Worm (Caenorhabditis elegans) whole organism, young adult: ENCODE results near the gene ztf-29.

ENCODE experiments used
- B0261.1 ChIP-seq: sonication (generic microtip); optimal IDR thresholded peaks from 2 replicates; lab custom pipeline; 2016; ENCODE audit warnings: mild to moderate bottlenecking, missing genetic modification characterization, moderate library complexity, missing compliant biosample characterization
- B0336.3 ChIP-seq: fragments of 200-800 bp; sonication (Bioruptor generic); IDR thresholded peaks from 2 replicates; pipeline ENCODE4 v1.3.6; 2022; ENCODE audit warnings: missing genetic modification characterization, missing compliant biosample characterization
- C06A6.2 ChIP-seq: fragments of 200-800 bp; sonication (Bioruptor generic); conservative IDR thresholded peaks from 2 replicates; pipeline ENCODE4 v1.3.6; 2022; ENCODE audit warnings: missing genetic modification characterization, missing compliant biosample characterization
- D2030.7 ChIP-seq: fragments of 200-800 bp; sonication (Bioruptor generic); IDR thresholded peaks from 2 replicates; pipeline ENCODE4 v1.3.6; 2022; ENCODE audit warnings: missing genetic modification reagents, missing genetic modification characterization, missing compliant biosample characterization
- F49E8.2 ChIP-seq: sonication (generic microtip); optimal IDR thresholded peaks from 3 replicates; lab custom pipeline; 2017; ENCODE audit warnings: missing genetic modification characterization, mild to moderate bottlenecking, missing compliant biosample characterization, antibody characterized with exemption, moderate library complexity; ENCODE audit not compliant: insufficient read depth
- K11D2.4 ChIP-seq: fragments of 200-800 bp; sonication (Bioruptor generic); IDR thresholded peaks from 2 replicates; pipeline ENCODE4 v1.3.6; 2022; ENCODE audit warnings: missing genetic modification reagents, missing genetic modification characterization, missing compliant biosample characterization
- K12H6.12 ChIP-seq: fragments of 200-800 bp; sonication (Bioruptor generic); optimal IDR thresholded peaks from 2 replicates; lab custom pipeline; 2018; ENCODE audit warnings: mild to moderate bottlenecking, missing genetic modification characterization, missing compliant biosample characterization
- T26A5.8 ChIP-seq: sonication (generic microtip); optimal IDR thresholded peaks from 2 replicates; lab custom pipeline; 2016; ENCODE audit warnings: missing genetic modification characterization, missing compliant biosample characterization
- Y53F4B.3 ChIP-seq: fragments of 200-800 bp; sonication (Bioruptor generic); IDR thresholded peaks from 2 replicates; pipeline ENCODE4 v1.3.6; 2022; ENCODE audit warnings: missing genetic modification reagents, missing genetic modification characterization, missing compliant biosample characterization
- Y56A3A.18 ChIP-seq: fragments of 200-800 bp; sonication (Bioruptor generic); IDR thresholded peaks from 2 replicates; pipeline ENCODE4 v1.3.6; 2022; ENCODE audit warnings: missing genetic modification reagents, missing genetic modification characterization, missing compliant biosample characterization
- Y79H2A.3 ChIP-seq: fragments of 200-800 bp; sonication (Bioruptor generic); conservative IDR thresholded peaks from 2 replicates; pipeline ENCODE4 v1.3.6; 2022; ENCODE audit warnings: missing genetic modification reagents, missing genetic modification characterization, missing compliant biosample characterization
- Y95B8A.8 ChIP-seq: fragments of 200-800 bp; sonication (Bioruptor generic); IDR thresholded peaks from 2 replicates; pipeline ENCODE4 v1.3.6; 2022; ENCODE audit warnings: missing genetic modification reagents, missing genetic modification characterization, missing compliant biosample characterization
- attf-3 ChIP-seq: fragments of 200-800 bp; sonication (Bioruptor generic); conservative IDR thresholded peaks from 2 replicates; pipeline ENCODE4 v1.3.6; 2022; ENCODE audit warnings: missing genetic modification reagents, missing genetic modification characterization, missing compliant biosample characterization
- bed-2 ChIP-seq: fragments of 200-800 bp; sonication (Bioruptor generic); IDR thresholded peaks from 2 replicates; pipeline ENCODE4 v1.3.6; 2022; ENCODE audit warnings: missing genetic modification reagents, missing genetic modification characterization, missing compliant biosample characterization
- ceh-100 ChIP-seq: fragments of 200-800 bp; sonication (Bioruptor generic); IDR thresholded peaks from 2 replicates; pipeline ENCODE4 v1.3.6; 2022; ENCODE audit warnings: missing genetic modification reagents, missing genetic modification characterization, missing compliant biosample characterization
- ceh-27 ChIP-seq: fragments of 200-800 bp; sonication (Bioruptor generic); optimal IDR thresholded peaks from 2 replicates; lab custom pipeline; 2018; ENCODE audit warnings: mild to moderate bottlenecking, missing genetic modification characterization, moderate library complexity, missing compliant biosample characterization
- dpl-1 ChIP-seq: fragments of 150-350 bp; optimal IDR thresholded peaks from 2 replicates; lab custom pipeline; 2014; ENCODE audit warnings: missing biosample characterization, missing genetic modification reagents, missing genetic modification characterization
- egl-44 ChIP-seq: fragments of 200-800 bp; sonication (Bioruptor generic); IDR thresholded peaks from 2 replicates; pipeline ENCODE4 v1.3.6; 2022; ENCODE audit warnings: missing genetic modification reagents, missing genetic modification characterization, missing compliant biosample characterization
- hmg-1.2 ChIP-seq: fragments of 200-800 bp; sonication (Bioruptor generic); IDR thresholded peaks from 2 replicates; pipeline ENCODE4 v1.3.6; 2022; ENCODE audit warnings: missing genetic modification reagents, missing genetic modification characterization, missing compliant biosample characterization
- hsf-1 ChIP-seq: fragments of 200-800 bp; sonication (Bioruptor generic); IDR thresholded peaks from 2 replicates; pipeline ENCODE4 v1.3.6; 2022; ENCODE audit warnings: missing genetic modification reagents, missing genetic modification characterization, missing compliant biosample characterization
- lin-26 ChIP-seq: fragments of 200-800 bp; sonication (Bioruptor generic); IDR thresholded peaks from 2 replicates; pipeline ENCODE4 v1.3.6; 2022; ENCODE audit warnings: missing genetic modification reagents, missing genetic modification characterization, missing compliant biosample characterization
- madf-3 ChIP-seq: fragments of 200-800 bp; sonication (Bioruptor generic); IDR thresholded peaks from 2 replicates; pipeline ENCODE4 v1.3.6; 2022; ENCODE audit warnings: missing genetic modification reagents, missing genetic modification characterization, missing compliant biosample characterization
- madf-6 ChIP-seq: fragments of 200-800 bp; sonication (Bioruptor generic); IDR thresholded peaks from 2 replicates; pipeline ENCODE4 v1.3.6; 2022; ENCODE audit warnings: missing genetic modification reagents, missing genetic modification characterization, missing compliant biosample characterization
- mcd-1 ChIP-seq: fragments of 200-800 bp; sonication (Bioruptor generic); IDR thresholded peaks from 2 replicates; pipeline ENCODE4 v1.3.6; 2022; ENCODE audit warnings: missing genetic modification reagents, missing genetic modification characterization, missing compliant biosample characterization
- nfya-1 ChIP-seq: sonication (generic microtip); optimal IDR thresholded peaks from 2 replicates; lab custom pipeline; 2017; ENCODE audit warnings: antibody characterized with exemption, missing compliant biosample characterization, missing genetic modification characterization, borderline replicate concordance; ENCODE audit not compliant: insufficient read depth
- nfya-2 ChIP-seq: fragments of 200-800 bp; sonication (Bioruptor generic); IDR thresholded peaks from 2 replicates; pipeline ENCODE4 v1.3.6; 2022; ENCODE audit warnings: missing genetic modification reagents, missing genetic modification characterization, missing compliant biosample characterization
- nfyb-1 ChIP-seq: fragments of 200-800 bp; sonication (Bioruptor generic); IDR thresholded peaks from 2 replicates; pipeline ENCODE4 v1.3.6; 2022; ENCODE audit warnings: missing genetic modification reagents, missing genetic modification characterization, missing compliant biosample characterization
- nhr-120 ChIP-seq: fragments of 200-800 bp; sonication (Bioruptor generic); IDR thresholded peaks from 2 replicates; pipeline ENCODE4 v1.3.6; 2022; ENCODE audit warnings: missing genetic modification characterization, missing compliant biosample characterization
- nhr-90 ChIP-seq: sonication (generic microtip); optimal IDR thresholded peaks from 2 replicates; lab custom pipeline; 2016; ENCODE audit warnings: missing genotype, mild to moderate bottlenecking, missing genetic modification characterization, missing compliant biosample characterization
- repo-1 ChIP-seq: sonication (generic microtip); optimal IDR thresholded peaks from 2 replicates; lab custom pipeline; 2017; ENCODE audit warnings: mild to moderate bottlenecking, missing genetic modification characterization, missing compliant biosample characterization
- rpc-1 ChIP-seq, 2 experiments: fragments of 150-350 bp in 1 of 2; sonication (generic microtip) in 1 of 2; optimal IDR thresholded peaks; 2 replicates each; lab custom pipeline; 2014 to 2018; ENCODE audit warnings: missing biosample characterization in 1 of 2, missing genetic modification characterization in 1 of 2, missing genetic modification reagents in 1 of 2, missing genotype in 1 of 2
- snpc-1.1 ChIP-seq: sonication (generic microtip); optimal IDR thresholded peaks from 2 replicates; lab custom pipeline; 2017; ENCODE audit warnings: missing genetic modification characterization, mild to moderate bottlenecking, missing compliant biosample characterization, antibody characterized with exemption, moderate library complexity, missing genotype, missing genetic modification reagents; ENCODE audit not compliant: insufficient read depth
- snpc-3.4 ChIP-seq: sonication (generic microtip); optimal IDR thresholded peaks from 2 replicates; lab custom pipeline; 2017; ENCODE audit warnings: missing genetic modification characterization, mild to moderate bottlenecking, missing compliant biosample characterization, antibody characterized with exemption, moderate library complexity, missing genotype, missing genetic modification reagents
- tbp1 ChIP-seq: fragments of 200-800 bp; sonication (Bioruptor generic); optimal IDR thresholded peaks from 2 replicates; lab custom pipeline; 2018; ENCODE audit warnings: mild to moderate bottlenecking, missing genetic modification characterization, missing compliant biosample characterization
- zfh-2 ChIP-seq: fragments of 200-800 bp; sonication (Bioruptor generic); conservative IDR thresholded peaks from 2 replicates; pipeline ENCODE4 v1.3.6; 2022; ENCODE audit warnings: missing genetic modification reagents, missing genetic modification characterization, missing compliant biosample characterization
- ztf-25 ChIP-seq: fragments of 200-800 bp; sonication (Bioruptor generic); IDR thresholded peaks from 2 replicates; pipeline ENCODE4 v1.3.6; 2022; ENCODE audit warnings: missing genetic modification reagents, missing genetic modification characterization, missing compliant biosample characterization

The ztf-29 gene

DNA sequence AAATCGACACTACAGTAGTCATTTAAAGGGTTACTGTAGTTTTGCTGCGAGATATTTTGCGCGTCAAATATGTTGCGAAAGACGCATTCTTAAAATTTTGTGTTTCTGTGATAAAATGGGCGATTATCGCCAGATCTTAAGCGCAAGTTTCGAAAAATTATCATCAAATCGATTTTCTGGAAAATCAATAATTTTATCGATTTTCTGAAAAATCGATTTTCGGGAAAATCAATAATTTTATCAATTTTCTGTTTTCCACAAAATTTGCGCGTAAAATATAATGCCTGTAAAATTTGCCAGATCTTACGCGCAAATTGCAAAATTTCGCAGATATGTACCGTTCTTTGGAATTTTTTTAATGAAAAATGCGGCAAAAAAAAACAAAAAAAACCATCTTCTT, 31.1 kb downstream of the ztf-29 start:
- TF ChIP-seq zfh-2 (GFP tag; lab: Robert Waterston, UW), result no peak
- TF ChIP-seq D2030.7 (GFP tag; lab: Robert Waterston, UW), result no peak
- TF ChIP-seq Y56A3A.18, result no peak
- TF ChIP-seq bed-2, result no peak
- TF ChIP-seq Y53F4B.3, result no peak
- no peak for TF ChIP-seq rpc-1 (optimal IDR thresholded peaks at IDR 0.05; lab: Kevin White, UChicago)
- no peak for TF ChIP-seq rpc-1 (tag; optimal IDR thresholded peaks at IDR 0.05; lab: Kevin White, UChicago)
- TF ChIP-seq egl-44, result no peak
- TF ChIP-seq snpc-1.1, result no peak
- no peak for TF ChIP-seq mcd-1
- no peak for TF ChIP-seq attf-3
- TF ChIP-seq nhr-90 (tag; lab: Kevin White, UChicago), result no peak
- no peak for TF ChIP-seq K11D2.4 (GFP tag; lab: Robert Waterston, UW)
- TF ChIP-seq C06A6.2 (GFP tag; lab: Robert Waterston, UW), result no peak
- no peak for TF ChIP-seq nfya-2 (GFP tag; lab: Robert Waterston, UW)
- TF ChIP-seq hsf-1 (GFP tag; lab: Robert Waterston, UW), result no peak
- TF ChIP-seq B0336.3 (GFP tag; lab: Robert Waterston, UW), result no peak
- TF ChIP-seq dpl-1, result no peak
- TF ChIP-seq, all 124 proteins: peak for 0

DNA sequence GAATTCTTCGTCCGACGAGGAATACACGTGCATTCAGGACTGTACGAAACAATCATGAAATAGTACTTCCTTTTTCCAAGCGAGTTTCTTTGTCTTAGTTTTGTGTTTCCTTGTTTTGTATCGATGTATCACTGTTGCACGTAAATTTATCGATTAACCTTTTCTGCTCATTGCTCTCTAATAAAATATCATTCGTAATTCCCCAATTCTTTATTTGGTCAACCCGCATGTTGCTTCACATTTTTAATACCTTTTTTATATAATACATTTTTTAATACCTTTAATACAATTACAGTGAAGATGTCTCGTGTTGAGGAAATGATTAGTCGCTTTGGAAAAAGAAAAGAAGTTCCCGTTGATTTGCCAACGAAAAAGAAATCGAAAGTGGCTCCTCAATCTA, 46.9 kb downstream of the ztf-29 start, which contains the start of gene Y66D12A.1:
Gene Y66D12A.1 (plus strand): TSS at position 301 of the 400 bp plus-strand sequence.
- TF ChIP-seq K12H6.12, result no peak
- TF ChIP-seq Y79H2A.3, result no peak
- no peak for TF ChIP-seq repo-1 (tag; lab: Kevin White, UChicago)
- TF ChIP-seq snpc-3.4, result no peak
- TF ChIP-seq nfya-1 (tag; lab: Kevin White, UChicago), result no peak
- TF ChIP-seq ztf-25 (GFP tag; lab: Robert Waterston, UW), result no peak
- TF ChIP-seq T26A5.8 (tag; lab: Kevin White, UChicago), result no peak
- TF ChIP-seq F49E8.2, result no peak
- no peak for TF ChIP-seq ceh-27 (GFP tag; lab: Kevin White, UChicago)

DNA sequence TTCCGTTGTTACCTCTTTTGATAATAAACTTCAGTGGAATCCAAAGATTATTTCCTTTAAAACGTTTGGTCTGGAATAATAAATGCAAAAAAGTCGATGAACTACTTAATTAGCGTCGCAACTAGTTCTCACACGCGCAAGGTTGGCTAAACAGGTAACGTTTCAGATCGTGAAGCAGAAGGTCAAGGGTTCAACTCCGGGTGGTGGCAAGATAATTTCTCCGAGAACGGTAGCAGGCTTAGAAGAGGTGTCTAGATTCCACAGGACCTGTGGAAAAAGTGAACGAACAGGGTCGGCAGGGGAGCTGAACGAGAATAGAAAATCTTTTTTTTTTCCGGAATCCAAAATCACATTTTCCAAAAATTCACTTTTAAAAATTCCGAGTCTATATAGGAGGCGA, 48.0 kb downstream of the ztf-29 start:
- 0 out of 2 replicates have a peak, but pooled peaks have one; percentile 40 for TF ChIP-seq nfyb-1 (GFP tag; lab: Robert Waterston, UW)
- 0 out of 2 replicates have a peak, but pooled peaks have one; percentile 43 for TF ChIP-seq Y95B8A.8 (GFP tag; lab: Robert Waterston, UW)
- peak; percentile 19 for TF ChIP-seq rpc-1 (optimal IDR thresholded peaks at IDR 0.05; lab: Kevin White, UChicago)
- TF ChIP-seq rpc-1 (tag; optimal IDR thresholded peaks at IDR 0.05; lab: Kevin White, UChicago), result peak; percentile 64
- TF ChIP-seq nhr-120 (GFP tag; lab: Robert Waterston, UW), result 0 out of 2 replicates have a peak, but pooled peaks have one; percentile 31
- TF ChIP-seq B0261.1, result peak; percentile 43
- TF ChIP-seq D2030.7 (GFP tag; lab: Robert Waterston, UW), result peak; percentile 49; the same call in 1 of the 2 replicates
- TF ChIP-seq madf-3 (GFP tag; lab: Robert Waterston, UW), result 0 out of 2 replicates have a peak, but pooled peaks have one; percentile 4
- TF ChIP-seq lin-26, result peak; percentile 83
- TF ChIP-seq madf-6, result peak; percentile 51
- peak; percentile 55; the same call in 1 of the 2 replicates for TF ChIP-seq ztf-25 (GFP tag; lab: Robert Waterston, UW)
- TF ChIP-seq tbp1 (GFP tag; lab: Kevin White, UChicago), result peak; percentile 72
- peak; percentile 33; the same call in 1 of the 2 replicates for TF ChIP-seq hmg-1.2 (GFP tag; lab: Robert Waterston, UW)
- 0 out of 2 replicates have a peak, but pooled peaks have one; percentile 13 for TF ChIP-seq ceh-100 (GFP tag; lab: Robert Waterston, UW)
- TF ChIP-seq egl-44, result peak; percentile 73; the same call in 1 of the 2 replicates
